Fruit fly (Drosophila melanogaster) whole organism, embryonic: ENCODE results near the gene CG42758.

Experiments used
- B-H1 ChIP-seq: fragments of 200-800 bp; sonication (Bioruptor generic); IDR thresholded peaks from 3 replicates; pipeline ENCODE4 v1.3.6; 2022; ENCODE audit warnings: missing biosample characterization, missing genetic modification characterization
- CG10267 ChIP-seq: fragments of 200-800 bp; sonication (Bioruptor generic); optimal IDR thresholded peaks from 2 replicates; lab custom pipeline; 2018; ENCODE audit warnings: missing biosample characterization, mild to moderate bottlenecking, missing genetic modification characterization, moderate library complexity
- CG10959 ChIP-seq: fragments of 200-800 bp; sonication (Bioruptor generic); IDR thresholded peaks from 2 replicates; pipeline ENCODE4 v1.3.6; 2022; ENCODE audit warnings: missing biosample characterization, missing genetic modification characterization
- CG12299 ChIP-seq: fragments of 200-800 bp; sonication (Bioruptor generic); optimal IDR thresholded peaks from 2 replicates; lab custom pipeline; 2018; ENCODE audit warnings: missing biosample characterization, mild to moderate bottlenecking, missing genetic modification characterization
- CG13296 ChIP-seq: fragments of 200-800 bp; sonication (Bioruptor generic); optimal IDR thresholded peaks from 3 replicates; lab custom pipeline; 2018; ENCODE audit warnings: missing biosample characterization, mild to moderate bottlenecking, missing genetic modification characterization
- CG14860 ChIP-seq: fragments of 200-800 bp; sonication (Bioruptor generic); IDR thresholded peaks from 3 replicates; pipeline ENCODE4 v1.3.6; 2022; ENCODE audit warnings: missing biosample characterization, missing genetic modification characterization; ENCODE audit not compliant: partially characterized antibody
- CG15696 ChIP-seq: fragments of 200-800 bp; sonication (Bioruptor generic); optimal IDR thresholded peaks from 2 replicates; lab custom pipeline; 2019; ENCODE audit warnings: missing biosample characterization, mild to moderate bottlenecking, missing genetic modification characterization, moderate library complexity
- CG18262 ChIP-seq: fragments of 200-800 bp; optimal IDR thresholded peaks from 3 replicates; lab custom pipeline; 2019; ENCODE audit warnings: missing biosample characterization, mild to moderate bottlenecking, missing genetic modification characterization, moderate library complexity
- CG2199 ChIP-seq: fragments of 200-800 bp; sonication (Bioruptor generic); IDR thresholded peaks from 3 replicates; pipeline ENCODE4 v1.3.6; 2022; ENCODE audit warnings: missing biosample characterization, missing genetic modification characterization
- CG30403 ChIP-seq: fragments of 200-800 bp; sonication (Bioruptor generic); optimal IDR thresholded peaks from 3 replicates; lab custom pipeline; 2016; ENCODE audit warnings: missing biosample characterization, missing genetic modification characterization
- CG4820 ChIP-seq: fragments of 200-800 bp; sonication (Bioruptor generic); optimal IDR thresholded peaks from 3 replicates; lab custom pipeline; 2016; ENCODE audit warnings: missing biosample characterization, missing genetic modification characterization
- CG7556 ChIP-seq: fragments of 200-800 bp; sonication (Bioruptor generic); optimal IDR thresholded peaks from 2 replicates; lab custom pipeline; 2017; ENCODE audit warnings: missing biosample characterization, mild to moderate bottlenecking, missing genetic modification characterization
- CG9797 ChIP-seq: fragments of 200-800 bp; sonication (Bioruptor generic); optimal IDR thresholded peaks from 3 replicates; lab custom pipeline; 2018; ENCODE audit warnings: missing biosample characterization, mild to moderate bottlenecking, missing genetic modification characterization
- D ChIP-seq, 2 experiments: fragments of 200-800 bp in 1 of 2; fragments of >200 bp in 1 of 2; sonication (Bioruptor generic) in 1 of 2; optimal IDR thresholded peaks; 2 replicates in 1 of 2; 3 replicates in 1 of 2; lab custom pipeline; 2017; ENCODE audit warnings: mild to moderate bottlenecking in 1 of 2, missing biosample characterization in 1 of 2, missing genetic modification characterization in 1 of 2, missing genetic modification reagents in 1 of 2
- D19A ChIP-seq: fragments of 200-800 bp; optimal IDR thresholded peaks from 3 replicates; lab custom pipeline; 2019; ENCODE audit warnings: missing biosample characterization, mild to moderate bottlenecking, missing genetic modification characterization, moderate library complexity
- Lpt ChIP-seq: fragments of >200 bp; optimal IDR thresholded peaks from 2 replicates; lab custom pipeline; 2018; ENCODE audit warnings: missing biosample characterization, missing genetic modification characterization
- Max ChIP-seq: fragments of 200-800 bp; sonication (Bioruptor generic); optimal IDR thresholded peaks from 2 replicates; lab custom pipeline; 2016; ENCODE audit warnings: missing biosample characterization, mild to moderate bottlenecking, missing genetic modification characterization
- Pdp1 ChIP-seq, 2 experiments: fragments of 200-800 bp; sonication (Bioruptor generic); optimal IDR thresholded peaks; 3 replicates each; lab custom pipeline; 2016; ENCODE audit warnings: missing biosample characterization in 2 of 2, missing genetic modification characterization in 2 of 2, mild to moderate bottlenecking in 1 of 2, moderate library complexity in 1 of 2
- Side ChIP-seq: fragments of 200-800 bp; sonication (Bioruptor generic); optimal IDR thresholded peaks from 2 replicates; lab custom pipeline; 2016; ENCODE audit warnings: missing biosample characterization, missing genetic modification characterization
- Usf ChIP-seq: fragments of 200-800 bp; sonication (Bioruptor generic); optimal IDR thresholded peaks from 2 replicates; lab custom pipeline; 2017; ENCODE audit warnings: missing genotype, missing biosample characterization, missing genetic modification characterization
- Xrp1 ChIP-seq: fragments of 200-800 bp; sonication (Bioruptor generic); IDR thresholded peaks from 2 replicates; pipeline ENCODE4 v1.3.6; 2022; ENCODE audit warnings: missing biosample characterization, missing genetic modification characterization
- bsh ChIP-seq, 2 experiments: fragments of 200-800 bp; sonication (Bioruptor generic); optimal IDR thresholded peaks; 2 replicates each; lab custom pipeline; 2017 to 2018; ENCODE audit warnings: mild to moderate bottlenecking in 2 of 2, missing biosample characterization in 2 of 2, missing genetic modification characterization in 2 of 2, moderate library complexity in 1 of 2
- crp ChIP-seq, 2 experiments: fragments of 200-800 bp; sonication (Bioruptor generic); optimal IDR thresholded peaks; 2 replicates in 1 of 2; 3 replicates in 1 of 2; lab custom pipeline; 2017; ENCODE audit warnings: missing biosample characterization in 2 of 2, missing genetic modification characterization in 2 of 2, mild to moderate bottlenecking in 1 of 2, moderate library complexity in 1 of 2
- dm ChIP-seq: fragments of 200-800 bp; sonication (Bioruptor generic); optimal IDR thresholded peaks from 3 replicates; lab custom pipeline; 2016; ENCODE audit warnings: missing biosample characterization, missing genetic modification characterization
- dmrt11E ChIP-seq: fragments of 200-800 bp; sonication (Bioruptor generic); optimal IDR thresholded peaks from 3 replicates; lab custom pipeline; 2018; ENCODE audit warnings: missing biosample characterization, mild to moderate bottlenecking, missing genetic modification characterization, moderate library complexity
- gsb-n ChIP-seq: fragments of 200-800 bp; sonication (Bioruptor generic); optimal IDR thresholded peaks from 3 replicates; lab custom pipeline; 2018; ENCODE audit warnings: missing biosample characterization, mild to moderate bottlenecking, missing genetic modification characterization
- hth ChIP-seq: fragments of >200 bp; optimal IDR thresholded peaks from 2 replicates; lab custom pipeline; 2017; ENCODE audit warnings: inconsistent platforms
- kni ChIP-seq: fragments of 200-800 bp; sonication (Bioruptor generic); optimal IDR thresholded peaks from 3 replicates; lab custom pipeline; 2017; ENCODE audit warnings: mild to moderate bottlenecking, missing biosample characterization, missing genetic modification reagents, missing genetic modification characterization
- lola ChIP-seq, 3 experiments: fragments of >200 bp in 2 of 3; fragments of 200-800 bp in 1 of 3; sonication (Bioruptor generic) in 1 of 3; optimal IDR thresholded peaks; 2 replicates each; lab custom pipeline; 2017 to 2019; ENCODE audit warnings: missing biosample characterization in 3 of 3, missing genetic modification characterization in 3 of 3, mild to moderate bottlenecking in 1 of 3, moderate library complexity in 1 of 3
- lov ChIP-seq, 2 experiments: fragments of 200-800 bp in 1 of 2; fragments of >200 bp in 1 of 2; sonication (Bioruptor generic) in 1 of 2; IDR thresholded peaks in 1 of 2; optimal IDR thresholded peaks in 1 of 2; 2 replicates in 1 of 2; 3 replicates in 1 of 2; pipeline versions ENCODE4 v1.3.6 to Lab custom; 2017 to 2022; ENCODE audit warnings: missing biosample characterization in 1 of 2, missing genetic modification characterization in 1 of 2
- phol ChIP-seq: fragments of 200-800 bp; sonication (Bioruptor generic); optimal IDR thresholded peaks from 3 replicates; lab custom pipeline; 2018; ENCODE audit warnings: missing biosample characterization, mild to moderate bottlenecking, missing genetic modification characterization, moderate library complexity
- prd ChIP-seq, 3 experiments: fragments of >200 bp in 2 of 3; fragments of 200-800 bp in 1 of 3; sonication (Bioruptor generic) in 1 of 3; optimal IDR thresholded peaks in 2 of 3; IDR thresholded peaks in 1 of 3; 2 replicates in 2 of 3; 3 replicates in 1 of 3; pipeline versions ENCODE4 v1.3.6 to Lab custom; 2017 to 2022; ENCODE audit warnings: missing biosample characterization in 1 of 3, missing genetic modification characterization in 1 of 3
- ranshi ChIP-seq: fragments of 200-800 bp; sonication (Bioruptor generic); IDR thresholded peaks from 2 replicates; pipeline ENCODE4 v1.3.6; 2022; ENCODE audit warnings: missing biosample characterization, missing genetic modification characterization
- repo ChIP-seq: fragments of 200-800 bp; sonication (Bioruptor generic); optimal IDR thresholded peaks from 2 replicates; lab custom pipeline; 2016; ENCODE audit warnings: missing biosample characterization, missing genetic modification characterization
- sens ChIP-seq: fragments of 200-800 bp; sonication (Bioruptor generic); peaks from one replicate; lab custom pipeline; 2016; ENCODE audit warnings: missing biosample characterization, missing genetic modification characterization
- slbo ChIP-seq: fragments of 200-800 bp; sonication (Bioruptor generic); IDR thresholded peaks from 2 replicates; pipeline ENCODE4 v1.3.6; 2022; ENCODE audit warnings: missing biosample characterization, missing genetic modification characterization
- trem ChIP-seq: fragments of 200-800 bp; optimal IDR thresholded peaks from 3 replicates; lab custom pipeline; 2019; ENCODE audit warnings: missing biosample characterization, mild to moderate bottlenecking, missing genetic modification characterization, moderate library complexity
- zf30C ChIP-seq: fragments of 200-800 bp; sonication (Bioruptor generic); optimal IDR thresholded peaks from 3 replicates; lab custom pipeline; 2018; ENCODE audit warnings: missing biosample characterization, mild to moderate bottlenecking, missing genetic modification characterization

Gene CG42758

dm6 chr3L:14574649-14575048 lies 7.4 kb downstream of the CG42758 start (continued):
- TF ChIP-seq kni (GFP tag; lab: Kevin White, UChicago), result no peak
- TF ChIP-seq D19A (tag; lab: Kevin White, UChicago), result peak; percentile 40
- TF ChIP-seq repo (GFP tag; lab: Kevin White, UChicago), result no peak
- TF ChIP-seq lov (optimal IDR thresholded peaks at IDR 0.05; lab: Kevin White, UChicago), result no peak
- no peak for TF ChIP-seq lov (GFP tag; IDR thresholded peaks at IDR 0.05; lab: Robert Waterston, UW)
- no peak for TF ChIP-seq B-H1 (GFP tag; lab: Robert Waterston, UW)
- TF ChIP-seq bsh (GFP tag; optimal IDR thresholded peaks at IDR 0.05; lab: Kevin White, UChicago), result peak in 1 of 2 experiments; percentile 65
- peak in 1 of 3 experiments; percentile 8 for TF ChIP-seq lola (GFP tag; optimal IDR thresholded peaks at IDR 0.05; lab: Kevin White, UChicago)
- TF ChIP-seq zf30C (GFP tag; lab: Kevin White, UChicago), result no peak
- TF ChIP-seq gsb-n, result peak; percentile 18
- peak; percentile 11 for TF ChIP-seq sens (GFP tag; lab: Kevin White, UChicago)
- TF ChIP-seq ranshi (GFP tag; lab: Robert Waterston, UW), result no peak
- TF ChIP-seq hth (lab: Kevin White, UChicago), result no peak
- no peak for TF ChIP-seq CG13296 (GFP tag; lab: Kevin White, UChicago)
- TF ChIP-seq crp (GFP tag; optimal IDR thresholded peaks at IDR 0.05; lab: Kevin White, UChicago), result no peak
- TF ChIP-seq CG4820, result no peak
- TF ChIP-seq Lpt (GFP tag; lab: Kevin White, UChicago), result no peak
- TF ChIP-seq dm, result no peak
- TF ChIP-seq CG14860 (GFP tag; lab: Robert Waterston, UW), result no peak
- peak; percentile 44 for TF ChIP-seq phol (tag; lab: Kevin White, UChicago)
- TF ChIP-seq Pdp1 (GFP tag; optimal IDR thresholded peaks at IDR 0.05; lab: Kevin White, UChicago), result no peak
- no peak for TF ChIP-seq CG9797 (GFP tag; lab: Kevin White, UChicago)
- TF ChIP-seq slbo, result peak; percentile 26; the same call in 1 of the 2 replicates
- TF ChIP-seq CG2199, result no peak
- no peak for TF ChIP-seq Usf (GFP tag; lab: Kevin White, UChicago)
- TF ChIP-seq CG7556 (GFP tag; lab: Kevin White, UChicago), result no peak

dm6 chr3L:14575974-14576373 lies 8.7 kb downstream of the CG42758 start:
- peak; percentile 64 for TF ChIP-seq sens (GFP tag; lab: Kevin White, UChicago)
- TF ChIP-seq trem (tag; lab: Kevin White, UChicago), result peak; percentile 29
- TF ChIP-seq prd (optimal IDR thresholded peaks at IDR 0.05; lab: Kevin White, UChicago), result no peak
- 0 out of 3 replicates have a peak, but pooled peaks have one; percentile 9 for TF ChIP-seq prd (GFP tag; IDR thresholded peaks at IDR 0.05; lab: Robert Waterston, UW)
- peak; percentile 52 for TF ChIP-seq zf30C (GFP tag; lab: Kevin White, UChicago)
- no peak for TF ChIP-seq lov (optimal IDR thresholded peaks at IDR 0.05; lab: Kevin White, UChicago)
- no peak for TF ChIP-seq lov (GFP tag; IDR thresholded peaks at IDR 0.05; lab: Robert Waterston, UW)
- TF ChIP-seq D19A (tag; lab: Kevin White, UChicago), result peak; percentile 73
- TF ChIP-seq CG10267, result peak; percentile 9
- no peak for TF ChIP-seq CG30403 (GFP tag; lab: Kevin White, UChicago)
- peak in 1 of 3 experiments; percentile 35 for TF ChIP-seq lola (GFP tag; optimal IDR thresholded peaks at IDR 0.05; lab: Kevin White, UChicago)
- peak; percentile 44 for TF ChIP-seq dmrt11E (tag; lab: Kevin White, UChicago)
- TF ChIP-seq phol (tag; lab: Kevin White, UChicago), result peak; percentile 50
- TF ChIP-seq CG10959, result 0 out of 2 replicates have a peak, but pooled peaks have one; percentile 4
- peak; percentile 28 for TF ChIP-seq CG15696
- no peak for TF ChIP-seq Max
- no peak for TF ChIP-seq D (optimal IDR thresholded peaks at IDR 0.05; lab: Kevin White, UChicago)
- TF ChIP-seq D (GFP tag; optimal IDR thresholded peaks at IDR 0.05; lab: Kevin White, UChicago), result peak; percentile 24
- TF ChIP-seq Side (GFP tag; lab: Kevin White, UChicago), result no peak
- TF ChIP-seq CG12299 (tag; lab: Kevin White, UChicago), result no peak
- TF ChIP-seq CG18262, result peak; percentile 27
- TF ChIP-seq Xrp1 (GFP tag; lab: Robert Waterston, UW), result 0 out of 2 replicates have a peak, but pooled peaks have one; percentile 16
- TF ChIP-seq, all 482 proteins: peak for 14
